Worm (Caenorhabditis elegans): ENCODE measurements around the gene clec-198.

ce11 chrIV:17342179-17342578 lies 4.8 kb upstream of the clec-198 start, which contains the start of gene C49C3.9:
- TF ChIP-seq nhr-237 (tag; optimal IDR thresholded peaks at IDR 0.05) (no peak), aly-2 (tag; optimal IDR thresholded peaks at IDR 0.05) (no peak), pax-3 (tag; optimal IDR thresholded peaks at IDR 0.05) (no peak), skn-1 (tag; optimal IDR thresholded peaks at IDR 0.05) (no peak), nhr-11 (tag; optimal IDR thresholded peaks at IDR 0.05) (no peak), nhr-71 (tag; optimal IDR thresholded peaks at IDR 0.05) (no peak), dpl-1 (GFP tag; optimal IDR thresholded peaks at IDR 0.05) (no peak), lin-13 (GFP tag; optimal IDR thresholded peaks at IDR 0.05) (no peak)
